Worm (Caenorhabditis elegans) whole organism, L2 larva: Measurements from ENCODE around the gene C33D9.10.

Source experiments
- R02D3.7 ChIP-seq: fragments of 150-350 bp; optimal IDR thresholded peaks from 2 replicates; lab custom pipeline; 2014; ENCODE audit warnings: missing biosample characterization, missing genetic modification characterization
- aly-2 ChIP-seq: fragments of 150-350 bp; optimal IDR thresholded peaks from 2 replicates; lab custom pipeline; 2014; ENCODE audit warnings: missing biosample characterization, missing genetic modification characterization
- fos-1 ChIP-seq: fragments of 150-350 bp; optimal IDR thresholded peaks from 2 replicates; lab custom pipeline; 2014; ENCODE audit warnings: missing biosample characterization, missing genetic modification characterization
- lin-13 ChIP-seq: fragments of 150-350 bp; optimal IDR thresholded peaks from 2 replicates; lab custom pipeline; 2014; ENCODE audit warnings: missing biosample characterization, missing genetic modification reagents, missing genetic modification characterization
- nhr-77 ChIP-seq: fragments of 150-350 bp; optimal IDR thresholded peaks from 2 replicates; lab custom pipeline; 2014; ENCODE audit warnings: missing biosample characterization, missing genetic modification characterization

ce11 chrIV:8793223-8793622 lies 5.3 kb upstream of the C33D9.10 start:
- no peak for TF ChIP-seq R02D3.7
- no peak for TF ChIP-seq nhr-77 (tag; lab: Kevin White, UChicago)
- peak; percentile 92 for TF ChIP-seq fos-1 (tag; lab: Kevin White, UChicago)
- no peak for TF ChIP-seq lin-13 (GFP tag; lab: Kevin White, UChicago)
- no peak for TF ChIP-seq aly-2
